Worm (Caenorhabditis elegans): ENCODE measurements around the gene Y50E8A.6.

ce11 chrV:14746975-14747374 is 5.8 kb upstream of the Y50E8A.6 start:
- TF ChIP-seq pha-4 (tag; optimal IDR thresholded peaks at IDR 0.05): no peak
- no peak for TF ChIP-seq dpl-1 (GFP tag; optimal IDR thresholded peaks at IDR 0.05)
- no peak for TF ChIP-seq ccch-3 (GFP tag; optimal IDR thresholded peaks at IDR 0.05)
- TF ChIP-seq snpc-4 (GFP tag; optimal IDR thresholded peaks at IDR 0.05): no peak
- TF ChIP-seq snpc-4 (tag; optimal IDR thresholded peaks at IDR 0.05): no peak
- no peak for TF ChIP-seq T26A5.8 (tag; optimal IDR thresholded peaks at IDR 0.05)
- no peak for TF ChIP-seq sdz-38 (tag; optimal IDR thresholded peaks at IDR 0.05)
- no peak for TF ChIP-seq B0261.1 (tag; optimal IDR thresholded peaks at IDR 0.05)
- TF ChIP-seq nhr-90 (tag; optimal IDR thresholded peaks at IDR 0.05): no peak
- TF ChIP-seq ztf-25 (GFP tag; IDR thresholded peaks at IDR 0.05): no peak
- no peak for TF ChIP-seq unc-62 (GFP tag; optimal IDR thresholded peaks at IDR 0.05)
- no peak for TF ChIP-seq madf-3 (GFP tag; IDR thresholded peaks at IDR 0.05)

All from whole organism, young adult.